Worm (Caenorhabditis elegans) whole organism, L1 larva: ENCODE measurements around the gene T26G10.4.
A peak's percentile ranks its signal among the peaks of the same experiment; 100 is the strongest.

Experiments used
- C16A3.4 ChIP-seq: fragments of 150-350 bp; optimal IDR thresholded peaks from 2 replicates; lab custom pipeline; 2014; ENCODE audit warnings: missing biosample characterization, missing genetic modification characterization
- F16B12.6 ChIP-seq: fragments of 150-350 bp; optimal IDR thresholded peaks from 2 replicates; lab custom pipeline; 2014; ENCODE audit warnings: missing biosample characterization, missing genetic modification characterization
- alr-1 ChIP-seq: fragments of 200-800 bp; sonication (Bioruptor generic); optimal IDR thresholded peaks from 2 replicates; lab custom pipeline; 2018; ENCODE audit warnings: borderline replicate concordance, mild to moderate bottlenecking, missing genetic modification characterization, missing compliant biosample characterization
- blmp-1 ChIP-seq: fragments of 150-350 bp; optimal IDR thresholded peaks from 2 replicates; lab custom pipeline; 2014; ENCODE audit warnings: missing biosample characterization, missing genetic modification characterization
- ceh-63 ChIP-seq: fragments of 200-800 bp; sonication (Bioruptor generic); optimal IDR thresholded peaks from 2 replicates; lab custom pipeline; 2018; ENCODE audit warnings: mild to moderate bottlenecking, missing genetic modification characterization, missing compliant biosample characterization
- ceh-82 ChIP-seq, 3 experiments: fragments of 150-350 bp in 1 of 3; sonication (generic microtip) in 2 of 3; optimal IDR thresholded peaks; 2 replicates each; lab custom pipeline; 2014 to 2017; ENCODE audit warnings: missing biosample characterization in 3 of 3, missing genetic modification characterization in 3 of 3
- ceh-88 ChIP-seq: fragments of 200-800 bp; sonication (Bioruptor generic); IDR thresholded peaks from 2 replicates; pipeline ENCODE4 v1.3.6; 2022; ENCODE audit warnings: missing genetic modification characterization, missing compliant biosample characterization
- ces-1 ChIP-seq: fragments of 150-350 bp; optimal IDR thresholded peaks from 2 replicates; lab custom pipeline; 2014; ENCODE audit warnings: missing biosample characterization, missing genetic modification reagents, missing genetic modification characterization
- dsc-1 ChIP-seq: sonication (generic microtip); optimal IDR thresholded peaks from 2 replicates; lab custom pipeline; 2016; ENCODE audit warnings: mild to moderate bottlenecking, missing genetic modification characterization, missing compliant biosample characterization
- efl-1 ChIP-seq, 4 experiments: fragments of 150-350 bp; optimal IDR thresholded peaks in 3 of 4; peaks in 1 of 4; 1 replicate in 1 of 4; 2 replicates in 3 of 4; lab custom pipeline; 2014; ENCODE audit warnings: missing biosample characterization in 2 of 4, missing genetic modification characterization in 2 of 4, missing genetic modification reagents in 2 of 4
- efl-3 ChIP-seq: fragments of 200-800 bp; sonication (Bioruptor generic); optimal IDR thresholded peaks from 2 replicates; lab custom pipeline; 2018; ENCODE audit warnings: mild to moderate bottlenecking, missing genetic modification characterization, missing compliant biosample characterization
- elt-3 ChIP-seq, 6 experiments: fragments of 150-350 bp in 1 of 6; sonication (generic microtip); optimal IDR thresholded peaks; 2 replicates each; lab custom pipeline; 2017 to 2018; ENCODE audit warnings: missing biosample characterization in 6 of 6, missing genetic modification characterization in 6 of 6, inconsistent platforms in 1 of 6
- ets-5 ChIP-seq: fragments of 200-800 bp; sonication (Bioruptor generic); IDR thresholded peaks from 2 replicates; pipeline ENCODE4 v1.3.6; 2022; ENCODE audit warnings: missing genetic modification characterization, missing compliant biosample characterization
- fkh-10 ChIP-seq: sonication (generic microtip); optimal IDR thresholded peaks from 2 replicates; lab custom pipeline; 2017; ENCODE audit warnings: missing biosample characterization, missing genetic modification reagents, missing genetic modification characterization
- fkh-8 ChIP-seq: sonication (generic microtip); optimal IDR thresholded peaks from 2 replicates; lab custom pipeline; 2016; ENCODE audit warnings: mild to moderate bottlenecking, missing genetic modification characterization, missing compliant biosample characterization
- hlh-4 ChIP-seq: sonication (generic microtip); optimal IDR thresholded peaks from 2 replicates; lab custom pipeline; 2016; ENCODE audit warnings: mild to moderate bottlenecking, missing genetic modification characterization, missing compliant biosample characterization
- irx-1 ChIP-seq: sonication (generic microtip); optimal IDR thresholded peaks from 2 replicates; lab custom pipeline; 2016; ENCODE audit warnings: missing genetic modification characterization, missing compliant biosample characterization
- isw-1 ChIP-seq: fragments of 200-800 bp; sonication (Bioruptor generic); IDR thresholded peaks from 2 replicates; pipeline ENCODE4 v1.3.6; 2022; ENCODE audit warnings: missing genetic modification characterization, missing compliant biosample characterization
- jun-1 ChIP-seq: fragments of 150-350 bp; optimal IDR thresholded peaks from 2 replicates; lab custom pipeline; 2014; ENCODE audit warnings: missing biosample characterization, missing genetic modification reagents, missing genetic modification characterization
- lin-13 ChIP-seq: fragments of 150-350 bp; optimal IDR thresholded peaks from 2 replicates; lab custom pipeline; 2014; ENCODE audit warnings: missing biosample characterization, missing genetic modification reagents, missing genetic modification characterization
- lin-35 ChIP-seq, 2 experiments: fragments of 150-350 bp; optimal IDR thresholded peaks; 2 replicates each; lab custom pipeline; 2014; ENCODE audit warnings: missing biosample characterization in 2 of 2, missing genetic modification characterization in 2 of 2, missing genetic modification reagents in 2 of 2
- lin-39 ChIP-seq: fragments of 150-350 bp; optimal IDR thresholded peaks from 2 replicates; lab custom pipeline; 2014; ENCODE audit warnings: missing biosample characterization, missing genetic modification reagents, missing genetic modification characterization
- mep-1 ChIP-seq: fragments of 150-350 bp; optimal IDR thresholded peaks from 2 replicates; lab custom pipeline; 2014; ENCODE audit warnings: missing biosample characterization, missing genetic modification characterization
- nhr-12 ChIP-seq: sonication (generic microtip); optimal IDR thresholded peaks from 2 replicates; lab custom pipeline; 2017; ENCODE audit warnings: missing biosample characterization, missing genetic modification characterization
- nhr-20 ChIP-seq: sonication (generic microtip); optimal IDR thresholded peaks from 2 replicates; lab custom pipeline; 2016; ENCODE audit warnings: mild to moderate bottlenecking, missing genetic modification characterization, missing compliant biosample characterization
- nhr-28 ChIP-seq: fragments of 150-350 bp; optimal IDR thresholded peaks from 2 replicates; lab custom pipeline; 2014; ENCODE audit warnings: missing biosample characterization, missing genetic modification characterization
- nhr-47 ChIP-seq: sonication (generic microtip); optimal IDR thresholded peaks from 2 replicates; lab custom pipeline; 2016; ENCODE audit warnings: mild to moderate bottlenecking, missing genetic modification characterization, moderate library complexity, missing compliant biosample characterization
- nhr-71 ChIP-seq: sonication (generic microtip); optimal IDR thresholded peaks from 2 replicates; lab custom pipeline; 2016; ENCODE audit warnings: mild to moderate bottlenecking, missing genetic modification characterization, moderate library complexity, missing compliant biosample characterization
- nhr-76 ChIP-seq: sonication (generic microtip); optimal IDR thresholded peaks from 2 replicates; lab custom pipeline; 2017; ENCODE audit warnings: missing biosample characterization, missing genetic modification characterization
- nhr-77 ChIP-seq: fragments of 150-350 bp; optimal IDR thresholded peaks from 2 replicates; lab custom pipeline; 2014; ENCODE audit warnings: missing biosample characterization, missing genetic modification characterization
- nhr-84 ChIP-seq: sonication (generic microtip); optimal IDR thresholded peaks from 2 replicates; lab custom pipeline; 2017; ENCODE audit warnings: missing biosample characterization, missing genetic modification characterization
- nhr-90 ChIP-seq: sonication (generic microtip); optimal IDR thresholded peaks from 2 replicates; lab custom pipeline; 2016; ENCODE audit warnings: mild to moderate bottlenecking, missing genetic modification characterization, missing compliant biosample characterization; ENCODE audit not compliant: poor library complexity
- pag-3 ChIP-seq: sonication (generic microtip); optimal IDR thresholded peaks from 2 replicates; lab custom pipeline; 2017; ENCODE audit warnings: missing genetic modification characterization, mild to moderate bottlenecking, missing compliant biosample characterization, antibody characterized with exemption, borderline replicate concordance; ENCODE audit not compliant: insufficient read depth
- pax-3 ChIP-seq: fragments of 200-800 bp; sonication (Bioruptor generic); optimal IDR thresholded peaks from 2 replicates; lab custom pipeline; 2018; ENCODE audit warnings: mild to moderate bottlenecking, missing genetic modification characterization, moderate library complexity, missing compliant biosample characterization
- pqm-1 ChIP-seq: sonication (generic microtip); optimal IDR thresholded peaks from 3 replicates; lab custom pipeline; 2017; ENCODE audit warnings: missing biosample characterization, missing genetic modification characterization
- rnt-1 ChIP-seq: sonication (generic microtip); optimal IDR thresholded peaks from 2 replicates; lab custom pipeline; 2016; ENCODE audit warnings: mild to moderate bottlenecking, missing genetic modification characterization, moderate library complexity, missing compliant biosample characterization
- skn-1 ChIP-seq: fragments of 150-350 bp; optimal IDR thresholded peaks from 2 replicates; lab custom pipeline; 2014; ENCODE audit warnings: missing biosample characterization, missing genetic modification characterization
- sup-37 ChIP-seq: fragments of 200-800 bp; sonication (Bioruptor generic); optimal IDR thresholded peaks from 2 replicates; lab custom pipeline; 2018; ENCODE audit warnings: mild to moderate bottlenecking, missing genetic modification characterization, missing compliant biosample characterization
- swsn-7 ChIP-seq: sonication (generic microtip); optimal IDR thresholded peaks from 2 replicates; lab custom pipeline; 2016; ENCODE audit warnings: missing genetic modification characterization, missing compliant biosample characterization
- unc-130 ChIP-seq: fragments of 150-350 bp; optimal IDR thresholded peaks from 2 replicates; lab custom pipeline; 2017; ENCODE audit warnings: missing biosample characterization, missing genetic modification characterization, inconsistent platforms
- unc-62 ChIP-seq: fragments of 150-350 bp; optimal IDR thresholded peaks from 2 replicates; lab custom pipeline; 2014; ENCODE audit warnings: missing biosample characterization, missing genetic modification reagents, missing genetic modification characterization
- unc-86 ChIP-seq: sonication (generic microtip); optimal IDR thresholded peaks from 2 replicates; lab custom pipeline; 2016; ENCODE audit warnings: missing genetic modification characterization, missing compliant biosample characterization
- unc-98 ChIP-seq: fragments of 200-800 bp; sonication (Bioruptor generic); IDR thresholded peaks from 2 replicates; pipeline ENCODE4 v1.3.6; 2022; ENCODE audit warnings: missing genetic modification characterization, missing compliant biosample characterization
- vab-15 ChIP-seq: sonication (generic microtip); optimal IDR thresholded peaks from 2 replicates; lab custom pipeline; 2017; ENCODE audit warnings: missing genotype, mild to moderate bottlenecking, missing genetic modification characterization, missing compliant biosample characterization
- zag-1 ChIP-seq: fragments of 150-350 bp; optimal IDR thresholded peaks from 2 replicates; lab custom pipeline; 2014; ENCODE audit warnings: missing biosample characterization, missing genetic modification characterization
- ztf-11 ChIP-seq, 2 experiments: sonication (generic microtip); optimal IDR thresholded peaks; 2 replicates each; lab custom pipeline; 2016 to 2017; ENCODE audit warnings: missing genetic modification characterization in 2 of 2, missing biosample characterization in 1 of 2, missing compliant biosample characterization in 1 of 2

Gene T26G10.4

DNA sequence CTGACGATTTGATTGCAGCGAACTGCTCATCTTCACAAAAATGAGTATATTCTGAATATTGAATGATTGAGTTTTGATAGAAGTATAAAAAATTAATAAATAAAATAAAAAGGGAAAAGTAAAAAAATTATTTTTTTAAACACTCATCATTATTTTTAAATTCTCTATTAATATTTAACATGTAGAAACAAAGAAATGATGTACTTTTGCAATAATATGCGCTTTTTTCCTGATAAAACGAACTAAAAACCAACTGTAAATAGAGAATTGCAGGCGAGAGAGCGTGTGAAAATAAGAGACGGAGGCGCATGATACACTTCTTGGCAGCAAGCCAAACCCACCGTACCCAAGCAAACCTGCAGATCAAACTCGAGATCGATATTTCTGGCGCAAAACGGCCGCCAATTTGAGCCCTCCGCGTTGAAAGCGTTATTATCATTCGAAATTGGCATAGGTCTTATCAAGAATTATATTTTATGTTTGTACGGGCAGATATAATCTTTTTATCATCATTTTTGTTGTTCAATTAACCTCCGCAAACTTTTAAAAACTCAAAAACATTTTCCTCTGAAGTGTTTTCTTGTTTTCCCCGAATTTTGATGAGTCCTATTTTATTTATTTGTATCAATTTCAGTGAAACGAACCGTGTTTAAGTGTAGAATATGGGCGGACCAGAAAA is 35.8 kb downstream of the T26G10.4 start, which contains the start of the genes rheb-1 and spk-1 (continued):
- peak in 1 of 2 experiments; percentile 43 for TF ChIP-seq ztf-11 (tag; optimal IDR thresholded peaks at IDR 0.05; lab: Kevin White, UChicago)
- TF ChIP-seq vab-15 (tag; lab: Kevin White, UChicago), result peak; percentile 30
- TF ChIP-seq ceh-88 (GFP tag; lab: Robert Waterston, UW), result peak; percentile 69; the same call in 1 of the 2 replicates
- TF ChIP-seq lin-35 (GFP tag; optimal IDR thresholded peaks at IDR 0.05; lab: Kevin White, UChicago), result peak; percentile 83 to 89
- no peak for TF ChIP-seq nhr-12 (tag; lab: Kevin White, UChicago)
- TF ChIP-seq nhr-71 (tag; lab: Kevin White, UChicago), result peak; percentile 95
- peak; percentile 76 for TF ChIP-seq nhr-77 (tag; lab: Kevin White, UChicago)
- peak; percentile 85 for TF ChIP-seq dsc-1 (tag; lab: Kevin White, UChicago)
- TF ChIP-seq rnt-1 (tag; lab: Kevin White, UChicago), result peak; percentile 92
- peak; percentile 83 to 84 for TF ChIP-seq efl-1 (optimal IDR thresholded peaks at IDR 0.05; lab: Kevin White, UChicago)
- TF ChIP-seq efl-1 (GFP tag; optimal IDR thresholded peaks at IDR 0.05 in 1 of 2; lab: Kevin White, UChicago), result peak; percentile 69 to 97
- peak in 3 of 6 experiments; percentile 54 to 62 (median 59) for TF ChIP-seq elt-3 (tag; optimal IDR thresholded peaks at IDR 0.05; lab: Kevin White, UChicago)
- TF ChIP-seq mep-1 (tag; lab: Kevin White, UChicago), result peak; percentile 93
- TF ChIP-seq hlh-4 (tag; lab: Kevin White, UChicago), result no peak
- no peak for TF ChIP-seq pag-3 (tag; lab: Kevin White, UChicago)
- TF ChIP-seq pax-3 (tag; lab: Kevin White, UChicago), result peak; percentile 82
- TF ChIP-seq pqm-1, result no peak
- TF ChIP-seq fkh-8 (tag; lab: Kevin White, UChicago), result peak; percentile 94
- TF ChIP-seq ets-5 (GFP tag; lab: Robert Waterston, UW), result no peak
- peak; percentile 90 for TF ChIP-seq nhr-47
- TF ChIP-seq nhr-76 (tag; lab: Kevin White, UChicago), result no peak
- TF ChIP-seq blmp-1 (tag; lab: Kevin White, UChicago), result peak; percentile 69
- no peak for TF ChIP-seq unc-98 (GFP tag; lab: Robert Waterston, UW)
- no peak for TF ChIP-seq alr-1 (tag; lab: Kevin White, UChicago)
- TF ChIP-seq nhr-90 (tag; lab: Kevin White, UChicago), result peak; percentile 85
- peak; percentile 86 for TF ChIP-seq jun-1 (tag; lab: Kevin White, UChicago)
- peak; percentile 57 for TF ChIP-seq irx-1 (tag; lab: Kevin White, UChicago)
- no peak for TF ChIP-seq efl-3 (GFP tag; lab: Kevin White, UChicago)
- peak; percentile 79 for TF ChIP-seq lin-13 (GFP tag; lab: Kevin White, UChicago)
- TF ChIP-seq C16A3.4 (tag; lab: Kevin White, UChicago), result peak; percentile 84
- peak; percentile 45 for TF ChIP-seq lin-39 (tag; lab: Kevin White, UChicago)
- peak; percentile 83 for TF ChIP-seq skn-1 (tag; lab: Kevin White, UChicago)
- TF ChIP-seq ceh-63, result no peak
- peak; percentile 82 for TF ChIP-seq unc-86 (tag; lab: Kevin White, UChicago)
- peak; percentile 81 for TF ChIP-seq unc-130 (tag; lab: Kevin White, UChicago)
- TF ChIP-seq unc-62 (GFP tag; lab: Kevin White, UChicago), result no peak
- peak; percentile 93 for TF ChIP-seq nhr-20 (tag; lab: Kevin White, UChicago)
- no peak for TF ChIP-seq nhr-84 (tag; lab: Kevin White, UChicago)
- TF ChIP-seq ceh-82 (tag; optimal IDR thresholded peaks at IDR 0.05; lab: Kevin White, UChicago), result peak; percentile 75 to 89 (median 75)
- peak; percentile 80 for TF ChIP-seq isw-1
- no peak for TF ChIP-seq zag-1 (tag; lab: Kevin White, UChicago)
- TF ChIP-seq sup-37 (GFP tag; lab: Kevin White, UChicago), result peak; percentile 57
- no peak for TF ChIP-seq ces-1 (GFP tag; lab: Kevin White, UChicago)
- peak; percentile 34 for TF ChIP-seq F16B12.6 (tag; lab: Kevin White, UChicago)
- no peak for TF ChIP-seq nhr-28 (tag; lab: Kevin White, UChicago)
- TF ChIP-seq swsn-7 (tag; lab: Kevin White, UChicago), result peak; percentile 90
- TF ChIP-seq fkh-10 (GFP tag; lab: Kevin White, UChicago), result peak; percentile 53
